Worm (Caenorhabditis elegans): ENCODE data around the gene C33C12.7.
"Not testable (repeated sequence)": the region's sequence is repeated elsewhere in the genome, so short reads cannot be mapped to it uniquely, and the experiment has no call there.

DNA sequence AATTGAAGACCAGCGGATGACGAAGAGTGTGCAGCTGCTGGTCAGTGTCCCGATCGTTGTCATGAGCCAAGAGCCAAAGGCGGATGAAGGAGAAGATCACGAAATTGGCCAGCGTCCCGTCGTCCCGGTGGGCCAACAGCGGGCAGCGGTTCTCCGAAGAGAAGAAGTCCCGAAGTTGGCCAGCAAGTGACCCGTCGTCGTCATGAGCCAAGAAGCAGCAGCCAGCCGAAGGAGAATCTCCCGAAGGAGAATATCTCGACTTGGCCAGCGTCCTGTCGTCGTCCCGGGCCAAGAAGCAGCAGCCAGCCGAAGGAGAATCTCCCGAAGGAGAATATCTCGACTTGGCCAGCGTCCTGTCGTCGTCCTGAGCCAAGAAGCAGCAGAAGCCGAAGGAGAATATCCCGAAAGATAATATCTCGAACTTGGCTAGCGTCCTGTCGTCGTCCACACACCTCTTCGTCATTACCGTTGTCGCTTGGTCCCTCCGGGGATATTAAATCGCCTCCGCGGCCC lies 11.8 kb downstream of the C33C12.7 start, which contains the start of gene C33C12.11:
- TF ChIP-seq snpc-4 (GFP tag; optimal IDR thresholded peaks at IDR 0.05); snpc-4 (tag; optimal IDR thresholded peaks at IDR 0.05); nhr-179 (tag; optimal IDR thresholded peaks at IDR 0.05); egl-44 (GFP tag; IDR thresholded peaks at IDR 0.05): not testable (repeated sequence)
